Worm (Caenorhabditis elegans) whole organism, L4 larva: ENCODE data around the gene asp-3.
A peak's percentile ranks its signal among the peaks of the same experiment; 100 is the strongest.

ENCODE experiments used
- F26F4.8 ChIP-seq: fragments of 200-800 bp; sonication (Bioruptor generic); conservative IDR thresholded peaks from 2 replicates; pipeline ENCODE4 v1.3.6; 2022; ENCODE audit warnings: missing genetic modification characterization, missing compliant biosample characterization
- T20F7.1 ChIP-seq: fragments of 200-800 bp; sonication (Bioruptor generic); optimal IDR thresholded peaks from 2 replicates; lab custom pipeline; 2018; ENCODE audit warnings: mild to moderate bottlenecking, missing genetic modification characterization, missing compliant biosample characterization
- T26A8.4 ChIP-seq: fragments of 200-800 bp; sonication (Bioruptor generic); IDR thresholded peaks from 2 replicates; pipeline ENCODE4 v1.3.6; 2022; ENCODE audit warnings: missing genetic modification characterization, missing compliant biosample characterization
- Y75B8A.6 ChIP-seq: fragments of 200-800 bp; sonication (Bioruptor generic); IDR thresholded peaks from 2 replicates; pipeline ENCODE4 v1.3.6; 2022; ENCODE audit warnings: missing genetic modification reagents, missing genetic modification characterization, missing compliant biosample characterization
- ZK337.2 ChIP-seq: fragments of 200-800 bp; sonication (Bioruptor generic); IDR thresholded peaks from 2 replicates; pipeline ENCODE4 v1.3.6; 2022; ENCODE audit warnings: missing genetic modification reagents, missing genetic modification characterization, missing compliant biosample characterization
- ama-1 ChIP-seq: fragments of 150-350 bp; optimal IDR thresholded peaks from 2 replicates; lab custom pipeline; 2014; ENCODE audit warnings: inconsistent platforms, mixed read lengths
- attf-4 ChIP-seq: sonication (generic microtip); optimal IDR thresholded peaks from 3 replicates; lab custom pipeline; 2017; ENCODE audit warnings: missing biosample characterization, missing genetic modification characterization
- ceh-20 ChIP-seq: fragments of 200-800 bp; sonication (Bioruptor generic); IDR thresholded peaks from 2 replicates; pipeline ENCODE4 v1.3.6; 2022; ENCODE audit warnings: missing genetic modification reagents, missing genetic modification characterization, missing compliant biosample characterization
- ceh-28 ChIP-seq: fragments of 150-350 bp; optimal IDR thresholded peaks from 2 replicates; lab custom pipeline; 2014; ENCODE audit warnings: missing biosample characterization, missing genetic modification reagents, missing genetic modification characterization
- ces-1 ChIP-seq: fragments of 150-350 bp; sonication (generic microtip); optimal IDR thresholded peaks from 4 replicates; lab custom pipeline; 2014; ENCODE audit warnings: missing biosample characterization, missing genetic modification reagents, missing genetic modification characterization
- ctbp-1 ChIP-seq: fragments of 200-800 bp; sonication (Bioruptor generic); IDR thresholded peaks from 2 replicates; pipeline ENCODE4 v1.3.6; 2022; ENCODE audit warnings: missing genetic modification reagents, missing genetic modification characterization, missing compliant biosample characterization
- daf-16 ChIP-seq, 3 experiments: sonication (generic microtip); optimal IDR thresholded peaks; 2 replicates each; lab custom pipeline; 2016 to 2017; ENCODE audit warnings: missing genetic modification characterization in 3 of 3, missing genetic modification reagents in 3 of 3, mild to moderate bottlenecking in 2 of 3, missing compliant biosample characterization in 2 of 3, missing biosample characterization in 1 of 3, moderate library complexity in 1 of 3
- dmd-6 ChIP-seq: fragments of 200-800 bp; sonication (Bioruptor generic); IDR thresholded peaks from 2 replicates; pipeline ENCODE4 v1.3.6; 2022; ENCODE audit warnings: missing genetic modification reagents, missing genetic modification characterization, missing compliant biosample characterization
- dmd-9 ChIP-seq: fragments of 200-800 bp; sonication (Bioruptor generic); IDR thresholded peaks from 2 replicates; pipeline ENCODE4 v1.3.6; 2022; ENCODE audit warnings: missing genetic modification reagents, missing genetic modification characterization, missing compliant biosample characterization
- dve-1 ChIP-seq: sonication (generic microtip); optimal IDR thresholded peaks from 2 replicates; lab custom pipeline; 2017; ENCODE audit warnings: antibody characterized with exemption, mild to moderate bottlenecking, missing genetic modification characterization, missing compliant biosample characterization; ENCODE audit not compliant: insufficient read depth
- fkh-10 ChIP-seq: fragments of 150-350 bp; optimal IDR thresholded peaks from 2 replicates; lab custom pipeline; 2014; ENCODE audit warnings: missing biosample characterization, missing genetic modification reagents, missing genetic modification characterization
- hif-1 ChIP-seq, 2 experiments: sonication (generic microtip); optimal IDR thresholded peaks; 2 replicates each; lab custom pipeline; 2016 to 2017; ENCODE audit warnings: missing compliant biosample characterization in 2 of 2, missing genetic modification characterization in 2 of 2, missing genetic modification reagents in 2 of 2, missing genotype in 2 of 2, mild to moderate bottlenecking in 1 of 2
- hlh-11 ChIP-seq: fragments of 200-800 bp; sonication (Bioruptor generic); optimal IDR thresholded peaks from 2 replicates; lab custom pipeline; 2018; ENCODE audit warnings: mild to moderate bottlenecking, missing genetic modification characterization, missing compliant biosample characterization
- lim-7 ChIP-seq: fragments of 200-800 bp; sonication (Bioruptor generic); IDR thresholded peaks from 2 replicates; pipeline ENCODE4 v1.3.6; 2022; ENCODE audit warnings: missing genetic modification characterization, missing compliant biosample characterization
- lin-1 ChIP-seq: fragments of 200-800 bp; sonication (Bioruptor generic); IDR thresholded peaks from 2 replicates; pipeline ENCODE4 v1.3.6; 2022; ENCODE audit warnings: missing genetic modification reagents, missing genetic modification characterization, missing compliant biosample characterization
- lsy-2 ChIP-seq, 2 experiments: fragments of 150-350 bp in 1 of 2; sonication (generic microtip) in 1 of 2; optimal IDR thresholded peaks; 2 replicates each; lab custom pipeline; 2014 to 2017; ENCODE audit warnings: missing biosample characterization in 2 of 2, missing genetic modification characterization in 2 of 2
- madf-5 ChIP-seq, 2 experiments: fragments of 200-800 bp; sonication (Bioruptor generic); IDR thresholded peaks; 2 replicates each; pipeline ENCODE4 v1.3.6; 2022; ENCODE audit warnings: missing compliant biosample characterization in 2 of 2, missing genetic modification characterization in 2 of 2
- mdt-29 ChIP-seq: fragments of 200-800 bp; sonication (Bioruptor generic); IDR thresholded peaks from 2 replicates; pipeline ENCODE4 v1.3.6; 2022; ENCODE audit warnings: missing genetic modification reagents, missing genetic modification characterization, missing compliant biosample characterization
- nhr-25 ChIP-seq: sonication (generic microtip); optimal IDR thresholded peaks from 2 replicates; lab custom pipeline; 2017; ENCODE audit warnings: missing genetic modification characterization, mild to moderate bottlenecking, missing compliant biosample characterization, antibody characterized with exemption, moderate library complexity, borderline replicate concordance; ENCODE audit not compliant: insufficient read depth
- nhr-28 ChIP-seq: fragments of 150-350 bp; optimal IDR thresholded peaks from 2 replicates; lab custom pipeline; 2014; ENCODE audit warnings: missing biosample characterization, missing genetic modification characterization
- nhr-42 ChIP-seq: fragments of 200-800 bp; sonication (Bioruptor generic); IDR thresholded peaks from 2 replicates; pipeline ENCODE4 v1.3.6; 2022; ENCODE audit warnings: missing genetic modification characterization, missing compliant biosample characterization
- nhr-48 ChIP-seq: sonication (generic microtip); optimal IDR thresholded peaks from 2 replicates; lab custom pipeline; 2016; ENCODE audit warnings: mild to moderate bottlenecking, missing genetic modification characterization, missing compliant biosample characterization
- nhr-6 ChIP-seq: fragments of 150-350 bp; optimal IDR thresholded peaks from 2 replicates; lab custom pipeline; 2014; ENCODE audit warnings: missing biosample characterization, missing genetic modification characterization
- nhr-76 ChIP-seq: fragments of 150-350 bp; optimal IDR thresholded peaks from 2 replicates; lab custom pipeline; 2014; ENCODE audit warnings: missing biosample characterization, missing genetic modification characterization
- pha-4 ChIP-seq, 2 experiments: fragments of 150-350 bp in 1 of 2; fragments of 200-800 bp in 1 of 2; sonication (Bioruptor generic) in 1 of 2; IDR thresholded peaks in 1 of 2; optimal IDR thresholded peaks in 1 of 2; 2 replicates each; pipeline versions ENCODE4 v1.3.6 to Lab custom; 2014 to 2022; ENCODE audit warnings: missing genetic modification characterization in 2 of 2, missing genetic modification reagents in 2 of 2, missing biosample characterization in 1 of 2, missing compliant biosample characterization in 1 of 2
- pqm-1 ChIP-seq: sonication (generic microtip); optimal IDR thresholded peaks from 2 replicates; lab custom pipeline; 2017; ENCODE audit warnings: missing biosample characterization, missing genetic modification characterization
- rbr-2 ChIP-seq: sonication (generic microtip); optimal IDR thresholded peaks from 2 replicates; lab custom pipeline; 2016; ENCODE audit warnings: missing genotype, missing genetic modification characterization, missing compliant biosample characterization
- saeg-2 ChIP-seq: fragments of 200-800 bp; sonication (Bioruptor generic); IDR thresholded peaks from 2 replicates; pipeline ENCODE4 v1.3.6; 2022; ENCODE audit warnings: missing genetic modification reagents, missing genetic modification characterization, missing compliant biosample characterization
- sdz-12 ChIP-seq: fragments of 200-800 bp; sonication (Bioruptor generic); optimal IDR thresholded peaks from 2 replicates; lab custom pipeline; 2018; ENCODE audit warnings: mild to moderate bottlenecking, missing genetic modification characterization, missing compliant biosample characterization
- set-16 ChIP-seq: fragments of 200-800 bp; sonication (Bioruptor generic); IDR thresholded peaks from 2 replicates; pipeline ENCODE4 v1.3.6; 2022; ENCODE audit warnings: missing genetic modification reagents, missing genetic modification characterization, missing compliant biosample characterization
- spr-1 ChIP-seq: sonication (generic microtip); optimal IDR thresholded peaks from 2 replicates; lab custom pipeline; 2016; ENCODE audit warnings: mild to moderate bottlenecking, missing genetic modification characterization, missing compliant biosample characterization
- spr-3 ChIP-seq: fragments of 200-800 bp; sonication (Bioruptor generic); optimal IDR thresholded peaks from 2 replicates; lab custom pipeline; 2018; ENCODE audit warnings: mild to moderate bottlenecking, missing genetic modification characterization, missing compliant biosample characterization
- tag-97 ChIP-seq: fragments of 200-800 bp; sonication (Bioruptor generic); IDR thresholded peaks from 2 replicates; pipeline ENCODE4 v1.3.6; 2022; ENCODE audit warnings: missing genetic modification characterization, missing compliant biosample characterization
- tra-1 ChIP-seq: fragments of 200-800 bp; sonication (Bioruptor generic); IDR thresholded peaks from 2 replicates; pipeline ENCODE4 v1.3.6; 2022; ENCODE audit warnings: missing genetic modification reagents, missing genetic modification characterization, missing compliant biosample characterization
- unc-130 ChIP-seq: sonication (generic microtip); optimal IDR thresholded peaks from 2 replicates; lab custom pipeline; 2016; ENCODE audit warnings: missing genetic modification reagents, missing genetic modification characterization, missing compliant biosample characterization
- zfp-2 ChIP-seq: sonication (generic microtip); optimal IDR thresholded peaks from 2 replicates; lab custom pipeline; 2016; ENCODE audit warnings: mild to moderate bottlenecking, missing genetic modification characterization, missing compliant biosample characterization
- zfp-3 ChIP-seq: fragments of 200-800 bp; sonication (Bioruptor generic); conservative IDR thresholded peaks from 2 replicates; pipeline ENCODE4 v1.3.6; 2022; ENCODE audit warnings: missing genetic modification reagents, missing genetic modification characterization, missing compliant biosample characterization

The asp-3 gene

DNA sequence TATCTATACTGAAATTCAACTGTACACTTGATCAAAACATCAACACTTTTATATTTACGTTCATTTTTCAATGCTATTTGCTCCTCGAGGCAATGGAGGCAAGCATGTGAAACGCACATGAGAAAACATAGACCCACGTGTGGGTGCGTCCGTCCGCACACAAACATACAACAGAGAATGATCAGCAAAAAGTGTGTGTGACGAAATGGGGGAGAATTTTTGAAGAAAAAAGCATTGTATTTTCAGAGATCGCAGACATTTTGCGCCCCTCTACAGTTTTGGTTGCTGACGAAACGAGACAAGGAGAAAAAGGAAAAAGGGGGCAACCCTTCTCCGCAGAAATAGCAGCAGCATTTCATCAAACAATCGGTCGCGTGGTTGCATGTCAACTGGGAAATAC is 40.7 kb upstream of the asp-3 start (continued):
- peak; percentile 38 for TF ChIP-seq nhr-76 (tag; lab: Kevin White, UChicago)

DNA sequence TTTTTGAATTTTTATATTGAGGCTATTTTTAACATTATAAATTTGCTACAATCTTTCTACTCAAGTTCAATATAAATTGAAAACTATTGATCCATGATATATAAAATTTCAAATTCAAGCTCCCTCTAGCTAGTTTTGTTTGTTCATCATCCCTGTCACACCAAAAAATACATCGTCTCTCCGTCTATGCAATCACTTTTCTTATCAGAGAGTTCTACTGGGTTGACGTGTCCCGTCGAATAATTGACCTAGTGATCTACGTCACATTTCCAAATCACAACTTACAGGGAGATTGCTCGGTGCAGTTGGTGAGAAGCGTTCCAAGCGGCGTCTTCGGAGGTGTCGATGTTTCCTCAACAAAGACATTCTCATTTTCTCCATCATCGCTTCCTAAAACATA is 29.7 kb upstream of the asp-3 start:
- TF ChIP-seq dve-1 (tag; lab: Kevin White, UChicago) (peak; percentile 20), daf-16 (GFP tag; optimal IDR thresholded peaks at IDR 0.05; lab: Kevin White, UChicago) (no peak), daf-16 (tag; optimal IDR thresholded peaks at IDR 0.05; lab: Kevin White, UChicago) (peak; percentile 26), pqm-1 (tag; lab: Kevin White, UChicago) (peak; percentile 39), attf-4 (no peak), ces-1 (GFP tag; lab: Kevin White, UChicago) (no peak), set-16 (GFP tag; lab: Robert Waterston, UW) (no peak), nhr-6 (tag; lab: Kevin White, UChicago) (no peak), nhr-28 (tag; lab: Kevin White, UChicago) (peak; percentile 25), dmd-6 (peak; percentile 79), lsy-2 (tag; optimal IDR thresholded peaks at IDR 0.05; lab: Kevin White, UChicago) (no peak), hlh-11 (peak; percentile 41), dmd-9 (GFP tag; lab: Robert Waterston, UW) (no peak), zfp-3 (0 out of 2 replicates have a peak, but pooled peaks have one; percentile 18), Y75B8A.6 (no peak), ceh-20 (GFP tag; lab: Robert Waterston, UW) (no peak), tag-97 (GFP tag; lab: Robert Waterston, UW) (no peak)

DNA sequence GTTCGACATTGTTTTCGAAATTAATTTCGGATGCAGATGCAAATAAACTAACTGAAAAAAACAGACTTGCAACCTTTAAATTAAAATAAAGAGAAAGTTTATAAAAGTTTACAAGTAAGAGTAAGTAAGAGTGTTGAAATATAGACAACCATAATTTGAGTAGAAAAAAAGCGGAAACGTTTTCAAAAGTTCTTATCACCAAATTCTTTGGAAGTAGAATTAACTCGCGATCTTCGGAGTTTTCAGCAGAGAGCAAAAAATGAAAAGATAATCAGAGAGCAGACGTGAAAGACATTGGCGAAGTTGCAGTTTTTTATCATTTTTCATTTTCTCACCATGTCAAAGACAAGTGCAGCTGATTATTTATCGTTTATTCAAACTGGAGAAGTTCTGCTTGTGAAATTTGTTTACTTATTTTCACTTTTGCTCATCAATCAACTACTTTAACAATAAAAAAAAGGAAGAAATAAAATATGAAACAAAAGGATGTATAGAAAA is 29.1 kb upstream of the asp-3 start, which contains the start of gene abts-4:
Gene abts-4 (minus strand): TSS at position 51 of the 498 bp plus-strand sequence.
- TF ChIP-seq zfp-3 (no peak), dmd-6 (peak; percentile 69), nhr-6 (tag; lab: Kevin White, UChicago) (no peak), pha-4 (GFP tag; IDR thresholded peaks at IDR 0.05; lab: Robert Waterston, UW) (no peak), pha-4 (tag; optimal IDR thresholded peaks at IDR 0.05; lab: Kevin White, UChicago) (no peak), dve-1 (tag; lab: Kevin White, UChicago) (peak; percentile 38), ctbp-1 (no peak), nhr-48 (tag; lab: Kevin White, UChicago) (no peak), Y75B8A.6 (no peak), lin-1 (GFP tag; lab: Robert Waterston, UW) (no peak), lim-7 (GFP tag; lab: Robert Waterston, UW) (no peak), attf-4 (no peak), T26A8.4 (GFP tag; lab: Robert Waterston, UW) (no peak), daf-16 (GFP tag; optimal IDR thresholded peaks at IDR 0.05; lab: Kevin White, UChicago) (no peak), daf-16 (tag; optimal IDR thresholded peaks at IDR 0.05; lab: Kevin White, UChicago) (peak; percentile 5), spr-1 (tag; lab: Kevin White, UChicago) (no peak), ama-1 (lab: Kevin White, UChicago) (no peak), T20F7.1 (GFP tag; lab: Kevin White, UChicago) (no peak), tag-97 (GFP tag; lab: Robert Waterston, UW) (no peak), nhr-42 (no peak), sdz-12 (GFP tag; lab: Kevin White, UChicago) (no peak), hlh-11 (no peak), spr-3 (GFP tag; lab: Kevin White, UChicago) (no peak), rbr-2 (tag; lab: Kevin White, UChicago) (no peak), hif-1 (tag; optimal IDR thresholded peaks at IDR 0.05; lab: Kevin White, UChicago) (no peak), nhr-25 (no peak), mdt-29 (no peak), zfp-2 (tag; lab: Kevin White, UChicago) (no peak), unc-130 (no peak), pqm-1 (tag; lab: Kevin White, UChicago) (peak; percentile 59), saeg-2 (no peak), madf-5 (GFP tag; IDR thresholded peaks at IDR 0.05; lab: Robert Waterston, UW) (no peak), ZK337.2 (GFP tag; lab: Robert Waterston, UW) (no peak), ceh-28 (tag; lab: Kevin White, UChicago) (no peak), fkh-10 (no peak), nhr-28 (tag; lab: Kevin White, UChicago) (peak; percentile 42), F26F4.8 (GFP tag; lab: Robert Waterston, UW) (no peak), tra-1 (GFP tag; lab: Robert Waterston, UW) (no peak)
- TF ChIP-seq, all 104 proteins: peak for 5
